Worm (Caenorhabditis elegans) whole organism, L2 larva: ENCODE results near the gene F30H5.3.

Experiments
- F13H6.1 ChIP-seq: sonication (generic microtip); optimal IDR thresholded peaks from 2 replicates; lab custom pipeline; 2016; ENCODE audit warnings: missing genetic modification characterization, missing compliant biosample characterization
- aly-2 ChIP-seq: fragments of 150-350 bp; optimal IDR thresholded peaks from 2 replicates; lab custom pipeline; 2014; ENCODE audit warnings: missing biosample characterization, missing genetic modification characterization
- elt-1 ChIP-seq: fragments of 150-350 bp; optimal IDR thresholded peaks from 2 replicates; lab custom pipeline; 2014; ENCODE audit warnings: missing biosample characterization, missing genetic modification characterization
- elt-3 ChIP-seq: sonication (generic microtip); optimal IDR thresholded peaks from 2 replicates; lab custom pipeline; 2017; ENCODE audit warnings: missing biosample characterization, missing genetic modification characterization
- gmeb-1 ChIP-seq: fragments of 150-350 bp; optimal IDR thresholded peaks from 2 replicates; lab custom pipeline; 2014; ENCODE audit warnings: missing biosample characterization, missing genetic modification characterization
- mdl-1 ChIP-seq, 2 experiments: fragments of 150-350 bp in 1 of 2; sonication (generic microtip) in 1 of 2; optimal IDR thresholded peaks; 2 replicates each; lab custom pipeline; 2017; ENCODE audit warnings: missing biosample characterization in 2 of 2, missing genetic modification characterization in 2 of 2
- nhr-12 ChIP-seq: fragments of 150-350 bp; optimal IDR thresholded peaks from 2 replicates; lab custom pipeline; 2014; ENCODE audit warnings: missing biosample characterization, missing genetic modification characterization
- nhr-21 ChIP-seq: fragments of 150-350 bp; optimal IDR thresholded peaks from 2 replicates; lab custom pipeline; 2014; ENCODE audit warnings: missing biosample characterization, missing genetic modification characterization
- snpc-4 ChIP-seq: fragments of 150-350 bp; optimal IDR thresholded peaks from 2 replicates; lab custom pipeline; 2014; ENCODE audit warnings: missing biosample characterization, missing genetic modification characterization
- unc-62 ChIP-seq: fragments of 150-350 bp; optimal IDR thresholded peaks from 2 replicates; lab custom pipeline; 2014; ENCODE audit warnings: missing biosample characterization, missing genetic modification reagents, missing genetic modification characterization

DNA sequence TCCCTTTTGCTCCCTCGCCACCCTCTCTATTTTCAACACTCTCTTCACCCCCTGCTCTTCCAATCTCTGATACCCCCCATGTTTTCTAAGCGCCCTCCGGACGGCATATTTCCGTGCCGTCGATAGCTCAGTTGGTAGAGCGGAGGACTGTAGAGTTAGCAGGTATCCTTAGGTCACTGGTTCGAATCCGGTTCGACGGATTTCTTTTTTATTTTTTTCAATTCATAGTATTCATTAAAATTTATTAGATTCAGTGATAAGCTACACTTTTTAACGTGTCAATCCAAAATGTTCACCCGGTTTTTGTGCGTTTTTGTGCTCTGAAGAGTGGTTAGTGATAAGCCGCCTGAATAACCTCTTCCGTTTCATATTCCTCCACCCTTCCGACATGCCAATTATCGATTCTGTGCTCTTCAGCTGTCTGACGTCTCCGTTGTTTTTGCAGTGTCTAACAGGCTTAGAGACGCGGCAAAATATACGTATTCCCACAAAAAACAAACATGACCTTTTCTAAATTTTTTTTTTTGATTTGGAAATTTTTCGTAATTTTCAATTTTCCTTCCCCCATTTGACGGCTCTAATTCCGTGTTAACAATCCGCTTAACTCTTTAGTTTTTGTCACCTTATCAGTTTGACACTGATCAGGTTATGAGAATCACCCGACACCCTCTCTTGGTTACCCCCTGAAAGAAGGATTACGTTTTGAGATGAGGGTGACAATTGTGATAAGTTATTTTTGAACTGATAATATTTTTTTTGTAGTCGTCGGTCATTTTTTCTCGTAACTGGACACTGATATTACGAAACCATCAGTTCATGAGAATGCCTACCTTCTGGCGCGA lies 23.5 kb upstream of the F30H5.3 start:
- no peak for TF ChIP-seq mdl-1 (tag; optimal IDR thresholded peaks at IDR 0.05; lab: Kevin White, UChicago)
- TF ChIP-seq unc-62 = no peak
- no peak for TF ChIP-seq aly-2 (tag; lab: Kevin White, UChicago)
- TF ChIP-seq elt-1 = no peak
- no peak for TF ChIP-seq snpc-4 (tag; lab: Kevin White, UChicago)
- peak; percentile 12 for TF ChIP-seq F13H6.1
- TF ChIP-seq elt-3 (tag; lab: Kevin White, UChicago) = no peak
- no peak for TF ChIP-seq nhr-21 (tag; lab: Kevin White, UChicago)
- no peak for TF ChIP-seq nhr-12 (tag; lab: Kevin White, UChicago)
- TF ChIP-seq gmeb-1 (tag; lab: Kevin White, UChicago) = peak; percentile 14
